Fruit fly (Drosophila melanogaster) whole organism, prepupa: ENCODE measurements around the gene Eig71Eh.

Source experiments
- Blimp-1 ChIP-seq: fragments of 200-800 bp; sonication (Bioruptor generic); optimal IDR thresholded peaks from 3 replicates; lab custom pipeline; 2017; ENCODE audit warnings: missing biosample characterization, missing genetic modification characterization, mild to moderate bottlenecking, moderate library complexity, missing genetic modification reagents
- CG10631 ChIP-seq: fragments of 200-800 bp; sonication (Bioruptor generic); optimal IDR thresholded peaks from 2 replicates; lab custom pipeline; 2016; ENCODE audit warnings: missing biosample characterization, missing genetic modification characterization
- CG10669 ChIP-seq: fragments of 200-800 bp; sonication (Bioruptor generic); optimal IDR thresholded peaks from 3 replicates; lab custom pipeline; 2018; ENCODE audit warnings: missing biosample characterization, mild to moderate bottlenecking, missing genetic modification characterization, moderate library complexity
- CG11294 ChIP-seq: fragments of 200-800 bp; sonication (Bioruptor generic); IDR thresholded peaks from 2 replicates; pipeline ENCODE4 v1.3.6; 2022; ENCODE audit warnings: missing biosample characterization, missing genetic modification characterization
- CG11762 ChIP-seq: fragments of 200-800 bp; sonication (Bioruptor generic); optimal IDR thresholded peaks from 3 replicates; lab custom pipeline; 2016; ENCODE audit warnings: missing biosample characterization, missing genetic modification characterization; ENCODE audit not compliant: insufficient read depth
- CG11902 ChIP-seq: fragments of 200-800 bp; sonication (Bioruptor generic); optimal IDR thresholded peaks from 3 replicates; lab custom pipeline; 2016; ENCODE audit warnings: missing biosample characterization, missing genetic modification characterization
- CG15336 ChIP-seq: fragments of 200-800 bp; sonication (Bioruptor generic); IDR thresholded peaks from 2 replicates; pipeline ENCODE4 v1.3.6; 2022; ENCODE audit warnings: missing biosample characterization, missing genetic modification characterization
- CG1621 ChIP-seq: fragments of 200-800 bp; sonication (Bioruptor generic); optimal IDR thresholded peaks from 3 replicates; lab custom pipeline; 2018; ENCODE audit warnings: missing biosample characterization, mild to moderate bottlenecking, missing genetic modification characterization
- CG3032 ChIP-seq: fragments of 200-800 bp; optimal IDR thresholded peaks from 2 replicates; lab custom pipeline; 2019; ENCODE audit warnings: missing biosample characterization, mild to moderate bottlenecking, missing genetic modification characterization, moderate library complexity
- CG32006 ChIP-seq: fragments of 200-800 bp; sonication (Bioruptor generic); optimal IDR thresholded peaks from 3 replicates; lab custom pipeline; 2017; ENCODE audit warnings: missing biosample characterization, mild to moderate bottlenecking, missing genetic modification characterization
- CG34406 ChIP-seq: fragments of 200-800 bp; sonication (Bioruptor generic); optimal IDR thresholded peaks from 3 replicates; lab custom pipeline; 2016; ENCODE audit warnings: missing biosample characterization, missing genetic modification characterization
- CG6276 ChIP-seq: fragments of 200-800 bp; sonication (Bioruptor generic); optimal IDR thresholded peaks from 2 replicates; lab custom pipeline; 2017; ENCODE audit warnings: missing biosample characterization, mild to moderate bottlenecking, missing genetic modification characterization
- CG6808 ChIP-seq: fragments of 200-800 bp; sonication (Bioruptor generic); optimal IDR thresholded peaks from 3 replicates; lab custom pipeline; 2017; ENCODE audit warnings: missing biosample characterization, missing genetic modification characterization, mild to moderate bottlenecking, moderate library complexity, missing genetic modification reagents
- CG7368 ChIP-seq: fragments of 200-800 bp; sonication (Bioruptor generic); optimal IDR thresholded peaks from 3 replicates; lab custom pipeline; 2016; ENCODE audit warnings: missing biosample characterization, missing genetic modification characterization
- CG8119 ChIP-seq: fragments of 200-800 bp; sonication (Bioruptor generic); IDR thresholded peaks from 3 replicates; pipeline ENCODE4 v1.3.6; 2022; ENCODE audit warnings: missing biosample characterization, missing genetic modification characterization
- CG8319 ChIP-seq: fragments of 200-800 bp; sonication (Bioruptor generic); optimal IDR thresholded peaks from 3 replicates; lab custom pipeline; 2016; ENCODE audit warnings: missing biosample characterization, missing genetic modification characterization
- Eip75B ChIP-seq: fragments of 200-800 bp; sonication (Bioruptor generic); optimal IDR thresholded peaks from 3 replicates; lab custom pipeline; 2016; ENCODE audit warnings: missing biosample characterization, missing genetic modification characterization
- Ets21C ChIP-seq: fragments of 200-800 bp; sonication (Bioruptor generic); optimal IDR thresholded peaks from 3 replicates; lab custom pipeline; 2016; ENCODE audit warnings: missing biosample characterization, missing genetic modification characterization
- Ets96B ChIP-seq: fragments of 200-800 bp; optimal IDR thresholded peaks from 2 replicates; lab custom pipeline; 2019; ENCODE audit warnings: missing biosample characterization, mild to moderate bottlenecking, missing genetic modification characterization, moderate library complexity
- Gug ChIP-seq: fragments of 200-800 bp; sonication (Bioruptor generic); IDR thresholded peaks from 2 replicates; pipeline ENCODE4 v1.3.6; 2022; ENCODE audit warnings: missing biosample characterization, missing genetic modification characterization
- Hr38 ChIP-seq: sonication (Bioruptor generic); optimal IDR thresholded peaks from 2 replicates; lab custom pipeline; 2016; ENCODE audit warnings: missing biosample characterization, missing genetic modification characterization
- Hr39 ChIP-seq: fragments of 200-800 bp; sonication (Bioruptor generic); optimal IDR thresholded peaks from 2 replicates; lab custom pipeline; 2016; ENCODE audit warnings: missing biosample characterization, missing genetic modification characterization
- Hr4 ChIP-seq: fragments of 200-800 bp; sonication (Bioruptor generic); optimal IDR thresholded peaks from 3 replicates; lab custom pipeline; 2016; ENCODE audit warnings: missing biosample characterization, missing genetic modification characterization
- Met ChIP-seq: fragments of 200-800 bp; sonication (Bioruptor generic); optimal IDR thresholded peaks from 3 replicates; lab custom pipeline; 2016; ENCODE audit warnings: missing biosample characterization, missing genetic modification characterization
- OdsH ChIP-seq: fragments of 200-800 bp; sonication (Bioruptor generic); optimal IDR thresholded peaks from 3 replicates; lab custom pipeline; 2016; ENCODE audit warnings: missing biosample characterization, missing genetic modification characterization
- Smox ChIP-seq: fragments of 200-800 bp; sonication (Bioruptor generic); optimal IDR thresholded peaks from 3 replicates; lab custom pipeline; 2016; ENCODE audit warnings: missing biosample characterization, missing genetic modification characterization
- Sox102F ChIP-seq: fragments of 200-800 bp; sonication (Bioruptor generic); optimal IDR thresholded peaks from 2 replicates; lab custom pipeline; 2016; ENCODE audit warnings: missing biosample characterization, mild to moderate bottlenecking, missing genetic modification characterization
- Sox14 ChIP-seq: fragments of 200-800 bp; sonication (Bioruptor generic); optimal IDR thresholded peaks from 3 replicates; lab custom pipeline; 2016; ENCODE audit warnings: missing biosample characterization, missing genetic modification characterization
- Sox15 ChIP-seq: fragments of 200-800 bp; sonication (Bioruptor generic); optimal IDR thresholded peaks from 3 replicates; lab custom pipeline; 2016; ENCODE audit warnings: missing biosample characterization, missing genetic modification characterization
- achi ChIP-seq: fragments of 200-800 bp; sonication (Bioruptor generic); optimal IDR thresholded peaks from 3 replicates; lab custom pipeline; 2016; ENCODE audit warnings: missing biosample characterization, missing genetic modification characterization
- acj6 ChIP-seq: fragments of 200-800 bp; sonication (Bioruptor generic); optimal IDR thresholded peaks from 3 replicates; lab custom pipeline; 2016; ENCODE audit warnings: missing biosample characterization, missing genetic modification characterization
- cyc ChIP-seq: fragments of 200-800 bp; sonication (Bioruptor generic); optimal IDR thresholded peaks from 3 replicates; lab custom pipeline; 2016; ENCODE audit warnings: missing biosample characterization, missing genetic modification characterization
- dac ChIP-seq: fragments of 200-800 bp; sonication (Bioruptor generic); optimal IDR thresholded peaks from 2 replicates; lab custom pipeline; 2017; ENCODE audit warnings: missing biosample characterization, mild to moderate bottlenecking, missing genetic modification characterization
- dsx ChIP-seq: fragments of 200-800 bp; optimal IDR thresholded peaks from 3 replicates; lab custom pipeline; 2019; ENCODE audit warnings: missing biosample characterization, mild to moderate bottlenecking, missing genetic modification characterization, moderate library complexity; ENCODE audit not compliant: poor library complexity, severe bottlenecking
- eg ChIP-seq: fragments of 200-800 bp; sonication (Bioruptor generic); IDR thresholded peaks from 3 replicates; pipeline ENCODE4 v1.3.6; 2022; ENCODE audit warnings: missing biosample characterization, missing genetic modification characterization
- fd59A ChIP-seq: fragments of 200-800 bp; sonication (Bioruptor generic); optimal IDR thresholded peaks from 2 replicates; lab custom pipeline; 2017; ENCODE audit warnings: missing biosample characterization, mild to moderate bottlenecking, missing genetic modification characterization, missing genetic modification reagents
- fkh ChIP-seq: fragments of 200-800 bp; sonication (Bioruptor generic); optimal IDR thresholded peaks from 3 replicates; lab custom pipeline; 2017; ENCODE audit warnings: missing biosample characterization, mild to moderate bottlenecking, missing genetic modification characterization, moderate library complexity
- lz ChIP-seq: fragments of 200-800 bp; sonication (Bioruptor generic); optimal IDR thresholded peaks from 3 replicates; lab custom pipeline; 2016; ENCODE audit warnings: missing biosample characterization, missing genetic modification characterization
- spab ChIP-seq: fragments of 200-800 bp; sonication (Bioruptor generic); optimal IDR thresholded peaks from 2 replicates; lab custom pipeline; 2017; ENCODE audit warnings: missing biosample characterization, mild to moderate bottlenecking, missing genetic modification characterization, missing genetic modification reagents
- ss ChIP-seq, 2 experiments: fragments of 200-800 bp; sonication (Bioruptor generic); optimal IDR thresholded peaks; 2 replicates in 1 of 2; 3 replicates in 1 of 2; lab custom pipeline; 2017 to 2018; ENCODE audit warnings: mild to moderate bottlenecking in 2 of 2, missing biosample characterization in 2 of 2, missing genetic modification characterization in 2 of 2, moderate library complexity in 1 of 2
- svp ChIP-seq: fragments of 200-800 bp; sonication (Bioruptor generic); peaks from one replicate; lab custom pipeline; 2016; ENCODE audit warnings: missing biosample characterization, missing genetic modification characterization
- topi ChIP-seq: fragments of 200-800 bp; sonication (Bioruptor generic); optimal IDR thresholded peaks from 3 replicates; lab custom pipeline; 2016; ENCODE audit warnings: missing biosample characterization, missing genetic modification characterization
- vri ChIP-seq: fragments of 200-800 bp; sonication (Bioruptor generic); optimal IDR thresholded peaks from 3 replicates; lab custom pipeline; 2016; ENCODE audit warnings: missing biosample characterization, mild to moderate bottlenecking, missing genetic modification characterization

The Eig71Eh gene

dm6 chr3L:15708579-15708978, 49.3 kb upstream of the Eig71Eh start (continued):
- TF ChIP-seq OdsH (GFP tag; lab: Kevin White, UChicago) (peak; percentile 49), cyc (GFP tag; lab: Kevin White, UChicago) (no peak), CG8119 (peak; percentile 64; the same call in 2 of the 3 replicates), Hr38 (GFP tag; lab: Kevin White, UChicago) (no peak), Sox102F (GFP tag; lab: Kevin White, UChicago) (no peak), CG8319 (GFP tag; lab: Kevin White, UChicago) (no peak), CG11294 (GFP tag; lab: Robert Waterston, UW) (peak; percentile 57; the same call in 1 of the 2 replicates), Gug (GFP tag; lab: Robert Waterston, UW) (peak; percentile 47), CG10669 (GFP tag; lab: Kevin White, UChicago) (no peak), Blimp-1 (GFP tag; lab: Kevin White, UChicago) (no peak), vri (GFP tag; lab: Kevin White, UChicago) (no peak), Hr39 (no peak)

dm6 chr3L:15708158-15708557, 48.9 kb upstream of the Eig71Eh start:
- TF ChIP-seq CG8319 (GFP tag; lab: Kevin White, UChicago) (no peak), dsx (GFP tag; lab: Kevin White, UChicago) (no peak), dac (GFP tag; lab: Kevin White, UChicago) (no peak)

dm6 chr3L:15706199-15706598, 47.0 kb upstream of the Eig71Eh start:
- TF ChIP-seq CG6808 (GFP tag; lab: Kevin White, UChicago) (no peak), CG15336 (GFP tag; lab: Robert Waterston, UW) (no peak), CG3032 (no peak), fkh (GFP tag; lab: Kevin White, UChicago) (peak; percentile 70)

dm6 chr3L:15704250-15704985, 45.2 kb upstream of the Eig71Eh start:
- TF ChIP-seq spab (GFP tag; lab: Kevin White, UChicago), result peak; percentile 50
- TF ChIP-seq lz (GFP tag; lab: Kevin White, UChicago), result no peak
- peak; percentile 39 for TF ChIP-seq CG3032
- TF ChIP-seq CG8119, result peak; percentile 63; the same call in 2 of the 3 replicates
- TF ChIP-seq CG10631, result peak; percentile 63
- peak; percentile 9 for TF ChIP-seq Sox15 (GFP tag; lab: Kevin White, UChicago)
- TF ChIP-seq Ets21C, result no peak
- peak; percentile 73 for TF ChIP-seq achi (GFP tag; lab: Kevin White, UChicago)
- TF ChIP-seq Sox14, result peak; percentile 40
- no peak for TF ChIP-seq Met (GFP tag; lab: Kevin White, UChicago)
- peak; percentile 38 for TF ChIP-seq CG34406 (GFP tag; lab: Kevin White, UChicago)
- TF ChIP-seq CG32006 (GFP tag; lab: Kevin White, UChicago), result peak; percentile 77
- TF ChIP-seq Ets96B (tag; lab: Kevin White, UChicago), result peak; percentile 66
- TF ChIP-seq ss (GFP tag; optimal IDR thresholded peaks at IDR 0.05; lab: Kevin White, UChicago), result peak in 1 of 2 experiments; percentile 30
- TF ChIP-seq Sox102F (GFP tag; lab: Kevin White, UChicago), result no peak
- peak; percentile 20 for TF ChIP-seq vri (GFP tag; lab: Kevin White, UChicago)
- TF ChIP-seq CG11762, result no peak
- TF ChIP-seq svp, result peak; percentile 68
- no peak for TF ChIP-seq eg
- TF ChIP-seq CG7368, result no peak
- peak; percentile 10 for TF ChIP-seq Eip75B (GFP tag; lab: Kevin White, UChicago)
- TF ChIP-seq CG15336 (GFP tag; lab: Robert Waterston, UW), result no peak; the same call in none of the 2 replicates
- TF ChIP-seq Smox, result peak; percentile 34
- peak; percentile 47 for TF ChIP-seq fd59A (GFP tag; lab: Kevin White, UChicago)
- TF ChIP-seq OdsH (GFP tag; lab: Kevin White, UChicago), result peak; percentile 64
- TF ChIP-seq acj6 (GFP tag; lab: Kevin White, UChicago), result peak; percentile 61
- no peak for TF ChIP-seq dac (GFP tag; lab: Kevin White, UChicago)
- no peak for TF ChIP-seq CG1621 (tag; lab: Kevin White, UChicago)
- TF ChIP-seq Hr4 (GFP tag; lab: Kevin White, UChicago), result peak; percentile 55
- peak; percentile 38 for TF ChIP-seq CG6276 (GFP tag; lab: Kevin White, UChicago)
- TF ChIP-seq Hr38 (GFP tag; lab: Kevin White, UChicago), result no peak
- peak; percentile 9 for TF ChIP-seq topi
- no peak for TF ChIP-seq CG11902 (GFP tag; lab: Kevin White, UChicago)
